Worm (Caenorhabditis elegans): ENCODE measurements around the gene nspg-5.

ce11 chrX:2996318-2996717 is 14.5 kb downstream of the nspg-5 start:
- no peak for TF ChIP-seq nhr-11 (tag; optimal IDR thresholded peaks at IDR 0.05)
- TF ChIP-seq ama-1 (optimal IDR thresholded peaks at IDR 0.05), result no peak
- TF ChIP-seq unc-39 (tag; optimal IDR thresholded peaks at IDR 0.05), result no peak
- TF ChIP-seq ztf-11 (tag; optimal IDR thresholded peaks at IDR 0.05), result no peak
- no peak for TF ChIP-seq lin-15B (tag; optimal IDR thresholded peaks at IDR 0.05)
- no peak for TF ChIP-seq egl-27 (tag; optimal IDR thresholded peaks at IDR 0.05)
- no peak for TF ChIP-seq zag-1 (tag; optimal IDR thresholded peaks at IDR 0.05)
- no peak for TF ChIP-seq elt-3 (tag; optimal IDR thresholded peaks at IDR 0.05)
- no peak for TF ChIP-seq nhr-237 (tag; optimal IDR thresholded peaks at IDR 0.05)
- TF ChIP-seq pha-4 (tag; optimal IDR thresholded peaks at IDR 0.05), result no peak
- TF ChIP-seq ZK546.5 (tag; optimal IDR thresholded peaks at IDR 0.05), result no peak
- no peak for TF ChIP-seq jun-1 (tag; optimal IDR thresholded peaks at IDR 0.05)
